Worm (Caenorhabditis elegans) whole organism, midembryonic: ENCODE measurements around the gene mau-8.

Experiments
- T22C8.4 ChIP-seq: fragments of 200-800 bp; sonication (Bioruptor generic); IDR thresholded peaks from 2 replicates; pipeline ENCODE4 v1.3.6; 2022; ENCODE audit warnings: missing genetic modification characterization, missing compliant biosample characterization
- cog-1 ChIP-seq: sonication (generic microtip); optimal IDR thresholded peaks from 2 replicates; lab custom pipeline; 2016; ENCODE audit warnings: missing genetic modification characterization, missing compliant biosample characterization
- klf-2 ChIP-seq: fragments of 200-800 bp; sonication (Bioruptor generic); conservative IDR thresholded peaks from 2 replicates; pipeline ENCODE4 v1.3.6; 2022; ENCODE audit warnings: missing genetic modification reagents, missing genetic modification characterization, missing compliant biosample characterization
- med-1 ChIP-seq: sonication (generic microtip); optimal IDR thresholded peaks from 2 replicates; lab custom pipeline; 2017; ENCODE audit warnings: missing genetic modification characterization, mild to moderate bottlenecking, missing compliant biosample characterization, antibody characterized with exemption, missing genetic modification reagents; ENCODE audit not compliant: insufficient read depth
- tab-1 ChIP-seq: fragments of 200-800 bp; sonication (Bioruptor generic); IDR thresholded peaks from 2 replicates; pipeline ENCODE4 v1.3.6; 2022; ENCODE audit warnings: missing genetic modification characterization, missing compliant biosample characterization
- ztf-29 ChIP-seq: fragments of 200-800 bp; sonication (Bioruptor generic); IDR thresholded peaks from 2 replicates; pipeline ENCODE4 v1.3.6; 2022; ENCODE audit warnings: missing genetic modification reagents, missing genetic modification characterization, missing compliant biosample characterization

DNA sequence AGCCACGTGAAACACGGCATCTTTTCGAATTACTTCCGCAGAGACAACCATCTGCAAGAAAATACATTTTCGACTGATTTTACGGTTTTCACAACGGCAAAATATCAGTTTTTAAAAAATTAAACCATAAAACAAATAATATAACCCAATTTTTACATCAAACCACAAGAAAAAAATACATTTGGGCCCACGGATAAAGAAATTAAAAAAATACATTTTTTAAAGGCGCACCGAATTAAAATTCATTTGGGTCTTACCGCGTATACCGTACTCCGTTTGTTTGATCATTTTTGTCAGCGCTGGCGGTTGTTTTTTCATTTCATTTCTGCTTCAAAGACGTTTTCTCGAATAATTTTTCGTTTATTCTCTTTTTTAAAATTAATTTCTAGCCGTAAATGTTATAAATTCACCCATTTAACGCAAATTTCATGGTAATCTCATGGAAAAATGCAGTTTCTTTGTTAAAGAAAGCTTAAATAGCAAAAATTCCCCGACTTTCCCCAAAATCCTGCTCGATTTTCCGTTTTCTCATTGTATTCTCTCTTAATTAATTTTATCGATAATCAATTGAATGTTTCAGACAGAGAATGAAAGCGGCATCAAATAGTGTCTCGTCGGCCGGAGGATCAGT lies 24.6 kb upstream of the mau-8 start, which contains the start of the genes rec-8 and mex-5:
- TF ChIP-seq med-1 (GFP tag; lab: Kevin White, UChicago) (no peak), cog-1 (no peak), T22C8.4 (GFP tag; lab: Robert Waterston, UW) (no peak), ztf-29 (GFP tag; lab: Robert Waterston, UW) (no peak), klf-2 (GFP tag; lab: Robert Waterston, UW) (no peak), tab-1 (GFP tag; lab: Robert Waterston, UW) (no peak)
